Worm (Caenorhabditis elegans): ENCODE results near the gene clc-31.

DNA sequence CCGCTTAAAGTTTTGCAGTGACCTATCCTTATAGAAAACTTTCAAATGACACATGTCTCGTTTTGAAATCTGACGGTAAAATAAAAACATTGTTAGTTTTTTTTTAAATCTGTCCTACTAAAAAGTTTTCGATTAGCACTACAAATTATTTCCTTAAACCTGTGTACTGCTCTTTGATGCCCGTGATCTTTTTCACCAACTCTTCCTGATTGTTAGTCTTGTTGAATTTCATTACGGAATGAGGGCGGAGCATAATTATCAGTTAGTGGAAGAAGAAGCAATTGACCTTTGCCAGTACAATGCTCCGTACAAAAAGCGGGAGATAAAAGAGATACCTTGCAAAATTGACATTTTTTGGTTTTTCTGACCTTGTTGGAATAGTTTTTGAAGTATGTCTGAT, 33.2 kb upstream of the clc-31 start, which contains the start of gene K01A2.4:
- no peak for TF ChIP-seq nfya-1 (tag; optimal IDR thresholded peaks at IDR 0.05; ENCODE audit: borderline replicate concordance, insufficient read depth)
- no peak for TF ChIP-seq aptf-2 (GFP tag; conservative IDR thresholded peaks at IDR 0.05)
- TF ChIP-seq pha-4 (tag; optimal IDR thresholded peaks at IDR 0.05): no peak
- TF ChIP-seq repo-1 (tag; optimal IDR thresholded peaks at IDR 0.05): no peak
